Worm (Caenorhabditis elegans): Measurements from ENCODE around the gene T22B7.8.

DNA sequence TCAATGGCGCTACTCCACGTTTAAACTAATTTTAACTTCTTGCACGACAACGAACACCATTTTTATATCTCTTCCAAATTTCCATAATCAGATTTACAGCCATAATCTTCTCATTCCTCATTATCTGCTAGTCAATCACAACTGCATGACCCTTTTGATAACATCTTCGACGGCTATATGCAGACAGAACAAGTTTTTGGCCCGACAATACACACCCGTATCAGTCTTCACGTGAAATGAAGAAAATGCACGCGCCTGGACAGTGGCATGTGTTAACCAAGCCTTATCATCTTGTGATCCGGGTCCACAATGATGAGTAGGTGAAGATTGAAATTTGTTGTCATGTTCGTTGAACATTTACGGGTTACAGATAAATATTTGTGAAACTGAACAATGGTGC is 13.9 kb downstream of the T22B7.8 start:
- TF ChIP-seq him-1 (tag; optimal IDR thresholded peaks at IDR 0.05) (no peak), dao-5 (tag; optimal IDR thresholded peaks at IDR 0.05) (no peak), W03F9.2 (tag; optimal IDR thresholded peaks at IDR 0.05) (no peak)

All from whole organism, L4/young adult.